Worm (Caenorhabditis elegans) whole organism, late embryonic: Measurements from ENCODE around the gene tag-325.

ENCODE experiments used
- C08G9.2 ChIP-seq: sonication (generic microtip); optimal IDR thresholded peaks from 2 replicates; lab custom pipeline; 2016; ENCODE audit warnings: mild to moderate bottlenecking, missing genetic modification characterization, moderate library complexity, missing compliant biosample characterization
- C38D4.7 ChIP-seq: fragments of 200-800 bp; sonication (Bioruptor generic); optimal IDR thresholded peaks from 2 replicates; lab custom pipeline; 2018; ENCODE audit warnings: mild to moderate bottlenecking, missing genetic modification characterization, moderate library complexity, missing compliant biosample characterization
- ahr-1 ChIP-seq: sonication (generic microtip); optimal IDR thresholded peaks from 2 replicates; lab custom pipeline; 2016; ENCODE audit warnings: missing genetic modification characterization, missing compliant biosample characterization
- ama-1 ChIP-seq: fragments of 150-350 bp; optimal IDR thresholded peaks from 2 replicates; lab custom pipeline; 2014
- ceh-14 ChIP-seq: sonication (generic microtip); optimal IDR thresholded peaks from 2 replicates; lab custom pipeline; 2016; ENCODE audit warnings: missing genotype, missing genetic modification characterization, missing compliant biosample characterization
- ceh-18 ChIP-seq: sonication (generic microtip); optimal IDR thresholded peaks from 2 replicates; lab custom pipeline; 2016; ENCODE audit warnings: missing genetic modification characterization, missing compliant biosample characterization
- ceh-19 ChIP-seq: fragments of 200-800 bp; sonication (Bioruptor generic); optimal IDR thresholded peaks from 2 replicates; lab custom pipeline; 2018; ENCODE audit warnings: mild to moderate bottlenecking, missing genetic modification characterization, missing compliant biosample characterization
- ceh-24 ChIP-seq: sonication (generic microtip); optimal IDR thresholded peaks from 2 replicates; lab custom pipeline; 2016; ENCODE audit warnings: mild to moderate bottlenecking, missing genetic modification characterization, missing compliant biosample characterization
- ceh-30 ChIP-seq: fragments of 150-350 bp; optimal IDR thresholded peaks from 2 replicates; lab custom pipeline; 2014; ENCODE audit warnings: missing biosample characterization, missing genetic modification characterization
- ceh-34 ChIP-seq: sonication (generic microtip); optimal IDR thresholded peaks from 2 replicates; lab custom pipeline; 2016; ENCODE audit warnings: mild to moderate bottlenecking, missing genetic modification characterization, missing compliant biosample characterization
- ceh-48 ChIP-seq: sonication (generic microtip); optimal IDR thresholded peaks from 2 replicates; lab custom pipeline; 2016; ENCODE audit warnings: missing genetic modification characterization, inconsistent platforms, missing compliant biosample characterization
- ceh-6 ChIP-seq: fragments of 200-800 bp; sonication (Bioruptor generic); optimal IDR thresholded peaks from 2 replicates; lab custom pipeline; 2018; ENCODE audit warnings: mild to moderate bottlenecking, missing genetic modification characterization, missing compliant biosample characterization
- ceh-9 ChIP-seq: sonication (generic microtip); optimal IDR thresholded peaks from 2 replicates; lab custom pipeline; 2016; ENCODE audit warnings: mild to moderate bottlenecking, missing genetic modification characterization, inconsistent platforms, missing compliant biosample characterization
- che-1 ChIP-seq: sonication (generic microtip); optimal IDR thresholded peaks from 2 replicates; lab custom pipeline; 2016; ENCODE audit warnings: mild to moderate bottlenecking, missing genetic modification characterization, missing compliant biosample characterization
- eyg-1 ChIP-seq: sonication (generic microtip); optimal IDR thresholded peaks from 2 replicates; lab custom pipeline; 2016; ENCODE audit warnings: missing genotype, missing genetic modification characterization, missing compliant biosample characterization
- fax-1 ChIP-seq: sonication (generic microtip); optimal IDR thresholded peaks from 2 replicates; lab custom pipeline; 2016; ENCODE audit warnings: missing genotype, missing genetic modification characterization, missing compliant biosample characterization
- fkh-6 ChIP-seq: sonication (generic microtip); optimal IDR thresholded peaks from 2 replicates; lab custom pipeline; 2016; ENCODE audit warnings: missing genetic modification characterization, missing compliant biosample characterization
- gmeb-2 ChIP-seq: sonication (generic microtip); optimal IDR thresholded peaks from 2 replicates; lab custom pipeline; 2016; ENCODE audit warnings: missing genetic modification characterization, inconsistent platforms, missing compliant biosample characterization
- hlh-30 ChIP-seq: sonication (generic microtip); optimal IDR thresholded peaks from 2 replicates; lab custom pipeline; 2017; ENCODE audit warnings: antibody characterized with exemption, missing genetic modification characterization, missing compliant biosample characterization; ENCODE audit not compliant: insufficient read depth
- hlh-6 ChIP-seq: sonication (generic microtip); optimal IDR thresholded peaks from 2 replicates; lab custom pipeline; 2016; ENCODE audit warnings: missing genotype, missing genetic modification characterization, missing compliant biosample characterization
- hlh-8 ChIP-seq: sonication (generic microtip); optimal IDR thresholded peaks from 2 replicates; lab custom pipeline; 2016; ENCODE audit warnings: missing genotype, missing genetic modification characterization, missing compliant biosample characterization
- madf-2 ChIP-seq: sonication (generic microtip); optimal IDR thresholded peaks from 2 replicates; lab custom pipeline; 2017; ENCODE audit warnings: missing genetic modification characterization, missing compliant biosample characterization
- nfya-1 ChIP-seq: sonication (generic microtip); optimal IDR thresholded peaks from 2 replicates; lab custom pipeline; 2017; ENCODE audit warnings: missing genetic modification characterization, mild to moderate bottlenecking, missing compliant biosample characterization, antibody characterized with exemption, moderate library complexity
- nhr-11 ChIP-seq: fragments of 150-350 bp; optimal IDR thresholded peaks from 2 replicates; lab custom pipeline; 2014; ENCODE audit warnings: missing biosample characterization, missing genetic modification characterization
- npax-4 ChIP-seq: sonication (generic microtip); optimal IDR thresholded peaks from 2 replicates; lab custom pipeline; 2016; ENCODE audit warnings: missing genetic modification characterization, missing compliant biosample characterization
- odd-2 ChIP-seq: sonication (generic microtip); optimal IDR thresholded peaks from 2 replicates; lab custom pipeline; 2017; ENCODE audit warnings: antibody characterized with exemption, mild to moderate bottlenecking, missing genetic modification characterization, missing compliant biosample characterization
- pag-3 ChIP-seq: sonication (generic microtip); optimal IDR thresholded peaks from 2 replicates; lab custom pipeline; 2016; ENCODE audit warnings: missing compliant biosample characterization, missing genetic modification characterization, borderline replicate concordance
- pax-1 ChIP-seq: fragments of 150-350 bp; optimal IDR thresholded peaks from 2 replicates; lab custom pipeline; 2014; ENCODE audit warnings: missing biosample characterization, missing genetic modification characterization
- pha-2 ChIP-seq: sonication (generic microtip); optimal IDR thresholded peaks from 2 replicates; lab custom pipeline; 2017; ENCODE audit warnings: mild to moderate bottlenecking, missing genetic modification characterization, missing compliant biosample characterization
- pha-4 ChIP-seq: fragments of 150-350 bp; optimal IDR thresholded peaks from 2 replicates; lab custom pipeline; 2018; ENCODE audit warnings: missing biosample characterization, missing genetic modification reagents, missing genetic modification characterization
- sdc-2 ChIP-seq: sonication (generic microtip); optimal IDR thresholded peaks from 2 replicates; lab custom pipeline; 2016; ENCODE audit warnings: missing genotype, missing genetic modification characterization, missing compliant biosample characterization
- sox-2 ChIP-seq: fragments of 200-800 bp; sonication (Bioruptor generic); IDR thresholded peaks from 2 replicates; pipeline ENCODE4 v1.3.6; 2022; ENCODE audit warnings: missing genetic modification reagents, missing genetic modification characterization, missing compliant biosample characterization
- sox-4 ChIP-seq: sonication (generic microtip); optimal IDR thresholded peaks from 2 replicates; lab custom pipeline; 2017; ENCODE audit warnings: mild to moderate bottlenecking, missing genetic modification characterization, inconsistent platforms, missing compliant biosample characterization
- syd-9 ChIP-seq: sonication (generic microtip); optimal IDR thresholded peaks from 2 replicates; lab custom pipeline; 2016; ENCODE audit warnings: mild to moderate bottlenecking, missing genetic modification characterization, moderate library complexity, missing compliant biosample characterization
- ttx-3 ChIP-seq: sonication (generic microtip); optimal IDR thresholded peaks from 2 replicates; lab custom pipeline; 2016; ENCODE audit warnings: missing genetic modification reagents, missing genetic modification characterization, missing compliant biosample characterization
- unc-3 ChIP-seq, 2 experiments: fragments of 200-800 bp in 1 of 2; sonication (Bioruptor generic) in 1 of 2; sonication (generic microtip) in 1 of 2; conservative IDR thresholded peaks in 1 of 2; optimal IDR thresholded peaks in 1 of 2; 2 replicates each; pipeline versions ENCODE4 v1.3.6 to Lab custom; 2016 to 2022; ENCODE audit warnings: missing compliant biosample characterization in 2 of 2, missing genetic modification characterization in 2 of 2, missing genetic modification reagents in 1 of 2
- unc-42 ChIP-seq: sonication (generic microtip); optimal IDR thresholded peaks from 2 replicates; lab custom pipeline; 2016; ENCODE audit warnings: missing genotype, missing genetic modification characterization, missing compliant biosample characterization
- unc-86 ChIP-seq: sonication (generic microtip); optimal IDR thresholded peaks from 2 replicates; lab custom pipeline; 2016; ENCODE audit warnings: missing genetic modification characterization, missing compliant biosample characterization
- zip-5 ChIP-seq: sonication (generic microtip); optimal IDR thresholded peaks from 2 replicates; lab custom pipeline; 2016; ENCODE audit warnings: missing genetic modification characterization, missing compliant biosample characterization
- ztf-16 ChIP-seq: sonication (generic microtip); optimal IDR thresholded peaks from 2 replicates; lab custom pipeline; 2017; ENCODE audit warnings: missing genetic modification characterization, missing compliant biosample characterization

Gene tag-325

DNA sequence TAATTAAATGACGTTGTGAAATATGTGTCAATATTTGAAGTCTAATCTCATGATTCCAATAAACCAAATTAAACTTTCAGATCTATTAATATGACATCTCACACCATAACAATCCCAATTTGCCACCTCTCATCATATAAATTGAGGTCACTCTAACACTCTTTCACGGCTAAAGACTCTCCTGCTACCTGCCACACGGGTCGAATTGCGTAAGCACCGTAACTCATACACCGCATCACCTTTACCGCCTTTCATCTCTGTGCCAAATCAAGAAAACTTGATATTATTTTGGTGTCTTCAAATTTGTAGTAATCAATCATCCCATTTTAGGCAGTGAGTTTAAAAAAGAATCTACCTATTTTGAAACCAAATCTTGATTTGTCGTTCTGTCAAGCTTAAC, 9.7 kb downstream of the tag-325 start:
- TF ChIP-seq che-1 (tag; lab: Kevin White, UChicago) = no peak
- no peak for TF ChIP-seq madf-2
- no peak for TF ChIP-seq pag-3 (tag; lab: Kevin White, UChicago)
- TF ChIP-seq gmeb-2 = no peak
- no peak for TF ChIP-seq sdc-2 (tag; lab: Kevin White, UChicago)
- TF ChIP-seq ceh-18 (tag; lab: Kevin White, UChicago) = no peak
- no peak for TF ChIP-seq sox-4 (tag; lab: Kevin White, UChicago)
- no peak for TF ChIP-seq ceh-30 (tag; lab: Kevin White, UChicago)
- no peak for TF ChIP-seq ceh-48 (tag; lab: Kevin White, UChicago)
- no peak for TF ChIP-seq fkh-6 (tag; lab: Kevin White, UChicago)
- TF ChIP-seq C38D4.7 (GFP tag; lab: Kevin White, UChicago) = no peak
- no peak for TF ChIP-seq ama-1
- no peak for TF ChIP-seq syd-9 (tag; lab: Kevin White, UChicago)
- no peak for TF ChIP-seq hlh-8 (tag; lab: Kevin White, UChicago)
- no peak for TF ChIP-seq ttx-3 (tag; lab: Kevin White, UChicago)
- no peak for TF ChIP-seq pha-2 (tag; lab: Kevin White, UChicago)
- TF ChIP-seq odd-2 (tag; lab: Kevin White, UChicago) = no peak

DNA sequence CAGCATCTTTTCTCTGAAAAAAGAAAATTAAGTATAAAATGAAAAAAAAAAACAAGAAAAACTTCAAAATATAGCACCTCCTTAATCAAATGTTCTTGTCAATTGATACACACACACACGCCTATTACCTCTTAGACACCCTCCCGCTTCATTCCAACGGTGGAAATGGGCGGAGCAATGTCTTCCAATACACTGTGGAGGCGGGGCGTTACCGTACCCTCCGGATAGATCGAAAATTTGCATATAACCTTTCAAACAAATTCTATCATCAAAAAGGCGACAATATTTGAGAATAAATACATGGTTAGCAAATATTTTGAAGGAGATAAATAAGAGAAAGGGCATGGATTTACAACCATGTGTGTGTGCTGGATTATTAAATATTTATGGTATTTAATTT, 11.5 kb downstream of the tag-325 start:
- TF ChIP-seq nfya-1 (tag; lab: Kevin White, UChicago) = peak; percentile 85
- no peak for TF ChIP-seq ceh-19
- TF ChIP-seq gmeb-2 = no peak
- no peak for TF ChIP-seq nhr-11
- no peak for TF ChIP-seq fkh-6 (tag; lab: Kevin White, UChicago)
- no peak for TF ChIP-seq pax-1 (tag; lab: Kevin White, UChicago)
- no peak for TF ChIP-seq sox-4 (tag; lab: Kevin White, UChicago)
- TF ChIP-seq ttx-3 (tag; lab: Kevin White, UChicago) = no peak

DNA sequence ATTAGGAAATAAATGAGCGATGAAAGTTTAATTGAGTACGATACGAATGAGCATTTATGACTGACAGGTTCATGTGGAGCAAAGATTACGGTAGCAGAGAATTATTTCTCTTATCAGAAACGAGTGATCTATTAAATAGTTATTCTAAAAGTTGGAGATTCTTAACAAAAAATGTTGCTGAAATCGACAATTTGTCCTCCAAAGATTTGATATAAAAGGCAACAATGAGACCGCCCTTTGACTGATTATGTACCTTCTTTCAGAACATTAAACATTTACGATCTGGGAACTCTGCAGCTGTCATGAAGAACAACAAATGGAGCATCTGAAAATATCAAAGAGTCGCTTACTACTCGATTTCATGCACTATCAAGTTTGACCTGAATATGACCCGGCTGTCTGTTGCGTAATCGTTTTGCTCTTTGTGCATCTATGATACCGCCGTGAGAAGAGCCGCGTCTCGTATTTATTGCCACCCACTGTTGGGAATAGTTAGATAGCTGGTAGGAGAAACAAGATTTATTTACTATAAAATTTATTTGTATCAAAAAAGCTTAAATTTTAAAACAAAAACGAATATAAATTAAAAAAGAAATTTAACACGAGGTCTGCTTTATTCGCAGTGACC, 13.0 kb downstream of the tag-325 start, which contains the start of gene pal-1:
Gene pal-1, minus strand, starts transcription at position 51 of the 628 bp plus-strand sequence.
- TF ChIP-seq pha-4 (tag; lab: Kevin White, UChicago) (no peak), hlh-8 (tag; lab: Kevin White, UChicago) (no peak), odd-2 (tag; lab: Kevin White, UChicago) (no peak), C08G9.2 (tag; lab: Kevin White, UChicago) (no peak), unc-86 (no peak), unc-42 (no peak), eyg-1 (tag; lab: Kevin White, UChicago) (no peak), ceh-19 (no peak), npax-4 (no peak), ceh-6 (GFP tag; lab: Kevin White, UChicago) (no peak)

DNA sequence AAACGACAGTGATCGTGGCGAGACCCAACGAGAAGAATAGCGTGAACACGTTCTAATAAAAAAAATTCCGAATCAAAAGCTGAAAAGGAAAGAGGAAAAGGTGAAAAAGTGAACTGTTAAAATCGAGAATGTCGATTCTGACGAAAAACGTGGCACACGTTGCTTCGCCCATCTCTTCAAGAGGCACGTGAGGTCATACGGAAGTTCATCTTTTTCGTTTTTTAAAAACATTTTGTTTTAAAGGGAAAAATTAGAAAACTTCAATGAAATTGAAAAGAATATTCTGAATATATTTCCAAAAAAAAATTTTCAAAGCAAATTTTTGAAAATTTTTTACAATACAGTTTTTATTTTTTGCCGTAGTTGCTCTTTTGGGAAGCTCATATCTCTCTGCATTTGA, 14.6 kb downstream of the tag-325 start, which contains the start of gene C38D4.7:
Gene C38D4.7, minus strand, starts transcription at position 101 of the 400 bp plus-strand sequence.
- TF ChIP-seq sox-2 (GFP tag; lab: Robert Waterston, UW) (no peak), eyg-1 (tag; lab: Kevin White, UChicago) (no peak), ceh-14 (tag; lab: Kevin White, UChicago) (no peak)

ce11 chrIII:4814730-4815129, 18.1 kb downstream of the tag-325 start, which contains the start of gene arl-6:
Gene arl-6 (minus strand): TSS chrIII:4814830.
- no peak for TF ChIP-seq che-1 (tag; lab: Kevin White, UChicago)
- no peak for TF ChIP-seq ceh-18 (tag; lab: Kevin White, UChicago)
- TF ChIP-seq madf-2 = no peak
- TF ChIP-seq hlh-30 (tag; lab: Kevin White, UChicago) = no peak
- no peak for TF ChIP-seq ceh-34
- TF ChIP-seq ceh-24 = no peak
- TF ChIP-seq ceh-48 (tag; lab: Kevin White, UChicago) = no peak
- TF ChIP-seq ahr-1 (tag; lab: Kevin White, UChicago) = no peak
- TF ChIP-seq hlh-6 (tag; lab: Kevin White, UChicago) = no peak
- no peak for TF ChIP-seq zip-5 (tag; lab: Kevin White, UChicago)
- TF ChIP-seq ama-1 = no peak
- TF ChIP-seq eyg-1 (tag; lab: Kevin White, UChicago) = no peak
- TF ChIP-seq unc-3 (GFP tag; conservative IDR thresholded peaks at IDR 0.05; lab: Robert Waterston, UW) = no peak
- no peak for TF ChIP-seq unc-3 (tag; optimal IDR thresholded peaks at IDR 0.05; lab: Kevin White, UChicago)
- TF ChIP-seq ceh-9 (tag; lab: Kevin White, UChicago) = no peak
- TF ChIP-seq ztf-16 (tag; lab: Kevin White, UChicago) = no peak
- TF ChIP-seq npax-4 = no peak
- no peak for TF ChIP-seq fax-1 (tag; lab: Kevin White, UChicago)
